Fruit fly (Drosophila melanogaster) S2 (cell line): ENCODE results near the gene CG12590.

ENCODE experiments used
- CG8478 ChIP-seq: fragments of >200 bp; optimal IDR thresholded peaks from 2 replicates; lab custom pipeline; 2018
- CTCF ChIP-seq, 2 experiments: fragments of >200 bp; optimal IDR thresholded peaks; 2 replicates each; lab custom pipeline; 2018

DNA sequence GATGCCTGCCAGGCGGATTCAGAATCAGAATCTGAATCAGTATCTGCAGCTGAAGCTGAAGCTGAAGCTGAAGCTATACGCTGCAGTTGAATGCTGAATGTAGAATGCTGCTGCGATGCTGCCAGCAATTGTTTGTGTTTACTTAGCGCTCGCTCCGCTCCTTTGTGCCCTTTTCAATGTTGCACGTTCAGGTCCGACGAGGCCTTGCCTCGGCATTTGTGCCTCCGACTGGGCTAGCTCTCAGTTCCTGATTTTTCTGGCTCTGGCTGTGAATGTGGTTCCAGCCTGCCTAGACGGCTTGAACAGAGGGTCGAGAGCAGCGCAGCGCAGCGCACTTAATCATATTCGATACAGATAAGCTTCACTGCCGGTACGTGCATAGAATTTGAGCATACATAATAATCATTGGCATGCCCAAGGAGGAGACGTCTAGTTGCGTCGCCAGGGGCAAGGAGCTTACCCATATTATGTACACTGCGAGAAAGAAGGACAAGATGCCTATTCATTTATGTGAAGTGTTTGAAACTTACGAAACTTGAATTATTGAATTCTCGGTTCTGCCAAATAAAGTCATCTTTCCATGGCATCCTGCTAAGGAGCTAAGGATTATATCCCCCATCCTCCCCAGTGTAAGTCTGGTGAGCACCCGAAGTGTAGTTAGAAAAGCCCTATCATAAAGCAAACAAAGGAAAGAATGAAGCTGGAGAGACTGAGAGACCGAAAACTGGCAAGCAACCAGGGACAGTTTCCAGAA, 38.8 kb upstream of the CG12590 start:
- TF ChIP-seq CTCF (optimal IDR thresholded peaks at IDR 0.05; lab: Kevin White, UChicago) = no peak
- no peak for TF ChIP-seq CG8478 (lab: Kevin White, UChicago)
